Fruit fly (Drosophila melanogaster): ENCODE results near the gene Cp19.

Gene Cp19

dm6 chr3L:8697862-8698261, 31.8 kb upstream of the Cp19 start (continued):
- TF ChIP-seq dmrt99B (tag; optimal IDR thresholded peaks at IDR 0.05) (no peak), CG6175 (GFP tag; IDR thresholded peaks at IDR 0.05) (peak; percentile 81; the same call in 2 of the 3 replicates), lmd (GFP tag; IDR thresholded peaks at IDR 0.05) (peak; percentile 7; the same call in 1 of the 2 replicates), CG14860 (GFP tag; IDR thresholded peaks at IDR 0.05; ENCODE audit: partially characterized antibody) (no peak), CG13894 (tag; optimal IDR thresholded peaks at IDR 0.05) (peak; percentile 54), zen2 (GFP tag; IDR thresholded peaks at IDR 0.05; ENCODE audit: partially characterized antibody) (0 out of 3 replicates have a peak, but pooled peaks have one; percentile 33), CG8281 (tag; optimal IDR thresholded peaks at IDR 0.05) (peak; percentile 100), Nf-YC (tag; optimal IDR thresholded peaks at IDR 0.05) (peak; percentile 44), CG8290 (GFP tag; optimal IDR thresholded peaks at IDR 0.05) (no peak), CG8290 (tag; optimal IDR thresholded peaks at IDR 0.05) (peak in 1 of 2 experiments; percentile 60), dmrt11E (tag; optimal IDR thresholded peaks at IDR 0.05) (no peak), Dip2 (GFP tag; IDR thresholded peaks at IDR 0.05) (no peak), CG14441 (GFP tag; IDR thresholded peaks at IDR 0.05) (peak; percentile 42; the same call in 1 of the 2 replicates), nerfin-2 (GFP tag; IDR thresholded peaks at IDR 0.05; ENCODE audit: partially characterized antibody) (no peak), crol (GFP tag; IDR thresholded peaks at IDR 0.05) (peak; percentile 95), en (GFP tag; optimal IDR thresholded peaks at IDR 0.05) (no peak), mirr (GFP tag; optimal IDR thresholded peaks at IDR 0.05) (peak; percentile 73), Hmr (GFP tag; optimal IDR thresholded peaks at IDR 0.05) (peak; percentile 9), CG18599 (GFP tag; optimal IDR thresholded peaks at IDR 0.05) (peak; percentile 58), Med (GFP tag) (peak; percentile 39), NC2β (GFP tag; optimal IDR thresholded peaks at IDR 0.05) (no peak), BEAF-32 (GFP tag; optimal IDR thresholded peaks at IDR 0.05) (no peak), al (GFP tag; IDR thresholded peaks at IDR 0.05) (no peak), CG10543 (GFP tag; optimal IDR thresholded peaks at IDR 0.05) (peak; percentile 81), lab (GFP tag; optimal IDR thresholded peaks at IDR 0.05) (peak; percentile 89), hkb (optimal IDR thresholded peaks at IDR 0.05) (no peak), hkb (GFP tag; IDR thresholded peaks at IDR 0.05) (0 out of 2 replicates have a peak, but pooled peaks have one; percentile 27), ci (GFP tag; IDR thresholded peaks at IDR 0.05) (peak; percentile 44; the same call in 1 of the 3 replicates), seq (GFP tag; IDR thresholded peaks at IDR 0.05) (0 out of 2 replicates have a peak, but pooled peaks have one; percentile 39), cwo (GFP tag; optimal IDR thresholded peaks at IDR 0.05) (peak; percentile 100), CG12769 (tag; optimal IDR thresholded peaks at IDR 0.05) (peak; percentile 63), sug (tag; optimal IDR thresholded peaks at IDR 0.05) (peak; percentile 85), CG9215 (GFP tag; IDR thresholded peaks at IDR 0.05) (no peak), Atf3 (GFP tag; optimal IDR thresholded peaks at IDR 0.05) (no peak), esg (GFP tag; conservative IDR thresholded peaks at IDR 0.05) (no peak), zf30C (GFP tag; optimal IDR thresholded peaks at IDR 0.05) (no peak), CG10321 (GFP tag; IDR thresholded peaks at IDR 0.05) (0 out of 2 replicates have a peak, but pooled peaks have one; percentile 5), Dbx (GFP tag; IDR thresholded peaks at IDR 0.05) (0 out of 3 replicates have a peak, but pooled peaks have one; percentile 28), dysf (GFP tag; IDR thresholded peaks at IDR 0.05) (0 out of 3 replicates have a peak, but pooled peaks have one; percentile 51), nom (GFP tag; optimal IDR thresholded peaks at IDR 0.05) (peak; percentile 93), crp (GFP tag; optimal IDR thresholded peaks at IDR 0.05) (no peak), CG7963 (GFP tag; IDR thresholded peaks at IDR 0.05; ENCODE audit: partially characterized antibody) (no peak), row (GFP tag; IDR thresholded peaks at IDR 0.05) (0 out of 3 replicates have a peak, but pooled peaks have one; percentile 12), CG11456 (GFP tag; IDR thresholded peaks at IDR 0.05) (peak; percentile 68; the same call in 2 of the 3 replicates), CG1233 (GFP tag; optimal IDR thresholded peaks at IDR 0.05) (peak; percentile 12), CG1602 (GFP tag; optimal IDR thresholded peaks at IDR 0.05) (no peak), CG7987 (GFP tag; optimal IDR thresholded peaks at IDR 0.05) (peak; percentile 99), CG15514 (GFP tag; optimal IDR thresholded peaks at IDR 0.05) (peak; percentile 18), Chrac-16 (GFP tag; optimal IDR thresholded peaks at IDR 0.05) (no peak), so (GFP tag; IDR thresholded peaks at IDR 0.05) (0 out of 3 replicates have a peak, but pooled peaks have one; percentile 35)
